Worm (Caenorhabditis elegans): ENCODE data around the gene daf-7.

The daf-7 gene

DNA sequence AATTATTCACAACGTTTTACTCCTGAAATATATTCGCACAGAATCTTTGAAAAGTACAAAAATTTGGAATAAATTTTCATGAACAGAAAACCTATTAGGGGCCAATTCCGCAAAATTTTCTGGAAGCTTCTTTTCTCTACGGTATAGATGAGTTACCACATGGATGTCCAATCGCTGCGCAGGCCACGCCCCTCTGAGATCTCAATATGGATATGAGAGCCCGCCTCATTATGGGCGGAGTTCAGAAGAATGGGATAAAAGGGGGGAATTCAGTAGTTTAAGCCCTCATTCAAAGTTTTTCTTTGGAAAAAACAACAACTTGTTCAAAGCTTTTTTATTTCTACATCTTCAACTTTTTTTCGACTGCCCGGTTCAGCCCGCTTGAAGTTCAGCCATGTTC, at the start of gene daf-7:
Gene daf-7, plus strand, starts transcription at position 301 of the 400 bp plus-strand sequence.
- TF ChIP-seq elt-2 (tag; optimal IDR thresholded peaks at IDR 0.05) (no peak), fkh-10 (GFP tag; optimal IDR thresholded peaks at IDR 0.05) (no peak), nhr-25 (tag; optimal IDR thresholded peaks at IDR 0.05) (no peak), skn-1 (tag; optimal IDR thresholded peaks at IDR 0.05) (no peak), elt-1 (tag; optimal IDR thresholded peaks at IDR 0.05) (no peak), ztf-4 (tag; optimal IDR thresholded peaks at IDR 0.05) (no peak), aly-2 (tag; optimal IDR thresholded peaks at IDR 0.05) (no peak), zag-1 (tag; optimal IDR thresholded peaks at IDR 0.05) (no peak), R02D3.7 (tag; optimal IDR thresholded peaks at IDR 0.05) (no peak), egl-5 (tag; optimal IDR thresholded peaks at IDR 0.05) (no peak), elt-3 (tag; optimal IDR thresholded peaks at IDR 0.05) (no peak), nhr-43 (tag; optimal IDR thresholded peaks at IDR 0.05; ENCODE audit: poor library complexity, severe bottlenecking) (no peak), nhr-77 (tag; optimal IDR thresholded peaks at IDR 0.05) (no peak), ceh-9 (tag; optimal IDR thresholded peaks at IDR 0.05) (no peak), lin-39 (tag; optimal IDR thresholded peaks at IDR 0.05) (no peak), mml-1 (tag; optimal IDR thresholded peaks at IDR 0.05) (no peak), unc-62 (GFP tag; optimal IDR thresholded peaks at IDR 0.05) (no peak), nfya-1 (tag; optimal IDR thresholded peaks at IDR 0.05; ENCODE audit: insufficient read depth) (no peak)

DNA sequence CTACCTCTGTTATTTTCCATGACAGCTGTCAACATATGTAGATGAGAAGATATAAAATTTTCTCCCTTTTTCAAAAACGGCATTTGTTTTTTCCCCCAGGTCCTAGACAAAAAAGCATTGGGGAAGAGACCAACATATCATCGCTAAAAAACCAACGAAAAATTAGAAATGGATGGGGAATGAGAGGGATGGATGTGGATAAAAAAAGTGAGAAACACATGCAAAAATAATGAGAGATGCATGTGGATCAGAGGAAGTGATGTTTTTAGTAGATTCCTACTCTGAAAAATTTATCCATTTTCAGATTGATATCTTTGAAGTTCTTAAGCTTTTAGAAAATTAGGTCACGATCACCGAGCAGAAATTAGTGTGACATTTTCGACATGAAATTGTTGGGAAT, 49.1 kb upstream of the daf-7 start:
- TF ChIP-seq nfya-1 (tag; optimal IDR thresholded peaks at IDR 0.05; ENCODE audit: insufficient read depth), result no peak
- no peak for TF ChIP-seq nhr-237 (tag; optimal IDR thresholded peaks at IDR 0.05)
- TF ChIP-seq ztf-4 (tag; optimal IDR thresholded peaks at IDR 0.05), result no peak
- no peak for TF ChIP-seq elt-2 (tag; optimal IDR thresholded peaks at IDR 0.05)
- TF ChIP-seq zag-1 (tag; optimal IDR thresholded peaks at IDR 0.05), result no peak

- TF ChIP-seq ceh-16 (tag; optimal IDR thresholded peaks at IDR 0.05), result no peak
- TF ChIP-seq fkh-10 (GFP tag; optimal IDR thresholded peaks at IDR 0.05), result peak; percentile 57
- TF ChIP-seq nfya-1 (tag; optimal IDR thresholded peaks at IDR 0.05; ENCODE audit: insufficient read depth), result peak; percentile 47
- TF ChIP-seq lin-39 (tag; optimal IDR thresholded peaks at IDR 0.05), result peak; percentile 49
- TF ChIP-seq lin-15B (tag; optimal IDR thresholded peaks at IDR 0.05), result peak; percentile 18
Observed at ce11 chrIII:764404-764803, 47.2 kb upstream of the daf-7 start.

ce11 chrIII:764884-765283, 46.8 kb upstream of the daf-7 start, which contains the start of gene ptl-1:
Gene ptl-1, plus strand, starts transcription at chrIII:765184.
- no peak for TF ChIP-seq nhr-67 (tag; optimal IDR thresholded peaks at IDR 0.05)
- TF ChIP-seq unc-39 (tag; optimal IDR thresholded peaks at IDR 0.05), result no peak
- no peak for TF ChIP-seq daf-12 (tag; optimal IDR thresholded peaks at IDR 0.05)
- no peak for TF ChIP-seq nhr-43 (tag; optimal IDR thresholded peaks at IDR 0.05; ENCODE audit: poor library complexity, severe bottlenecking)
- no peak for TF ChIP-seq zag-1 (tag; optimal IDR thresholded peaks at IDR 0.05)
- no peak for TF ChIP-seq egl-5 (tag; optimal IDR thresholded peaks at IDR 0.05)
- TF ChIP-seq unc-62 (GFP tag; optimal IDR thresholded peaks at IDR 0.05), result no peak
- no peak for TF ChIP-seq nhr-76 (tag; optimal IDR thresholded peaks at IDR 0.05)
- TF ChIP-seq tbx-2 (tag; optimal IDR thresholded peaks at IDR 0.05), result no peak
- no peak for TF ChIP-seq nhr-25 (tag; optimal IDR thresholded peaks at IDR 0.05)
- TF ChIP-seq nhr-23 (tag; optimal IDR thresholded peaks at IDR 0.05), result no peak
- no peak for TF ChIP-seq lin-39 (tag; optimal IDR thresholded peaks at IDR 0.05)
- TF ChIP-seq jun-1 (tag; optimal IDR thresholded peaks at IDR 0.05), result no peak
- no peak for TF ChIP-seq ama-1 (optimal IDR thresholded peaks at IDR 0.05)
- TF ChIP-seq nhr-237 (tag; optimal IDR thresholded peaks at IDR 0.05), result no peak
- TF ChIP-seq nfya-1 (tag; optimal IDR thresholded peaks at IDR 0.05; ENCODE audit: insufficient read depth), result no peak
- TF ChIP-seq mml-1 (tag; optimal IDR thresholded peaks at IDR 0.05), result no peak
- no peak for TF ChIP-seq elt-2 (tag; optimal IDR thresholded peaks at IDR 0.05)

- TF ChIP-seq hmg-11 (tag; optimal IDR thresholded peaks at IDR 0.05), result no peak
- TF ChIP-seq ama-1 (optimal IDR thresholded peaks at IDR 0.05), result no peak
- TF ChIP-seq R02D3.7 (tag; optimal IDR thresholded peaks at IDR 0.05), result no peak
- no peak for TF ChIP-seq nhr-76 (tag; optimal IDR thresholded peaks at IDR 0.05)
- TF ChIP-seq zag-1 (tag; optimal IDR thresholded peaks at IDR 0.05), result no peak
Observed at ce11 chrIII:768528-768927, 43.1 kb upstream of the daf-7 start.

- TF ChIP-seq fkh-2 (tag; optimal IDR thresholded peaks at IDR 0.05) (no peak), elt-2 (tag; optimal IDR thresholded peaks at IDR 0.05) (no peak), mml-1 (tag; optimal IDR thresholded peaks at IDR 0.05) (no peak), lin-39 (tag; optimal IDR thresholded peaks at IDR 0.05) (no peak), sea-2 (GFP tag; optimal IDR thresholded peaks at IDR 0.05) (no peak), jun-1 (tag; optimal IDR thresholded peaks at IDR 0.05) (no peak), ceh-9 (tag; optimal IDR thresholded peaks at IDR 0.05) (no peak), nhr-237 (tag; optimal IDR thresholded peaks at IDR 0.05) (no peak), hmg-11 (tag; optimal IDR thresholded peaks at IDR 0.05) (no peak)
Observed at ce11 chrIII:770958-771357, 40.7 kb upstream of the daf-7 start, which contains the start of gene tpst-2. Gene tpst-2, plus strand, starts transcription at chrIII:771258.

All from whole organism, L3 larva.